Fruit fly (Drosophila melanogaster): ENCODE data around the gene ben.

The ben gene

DNA sequence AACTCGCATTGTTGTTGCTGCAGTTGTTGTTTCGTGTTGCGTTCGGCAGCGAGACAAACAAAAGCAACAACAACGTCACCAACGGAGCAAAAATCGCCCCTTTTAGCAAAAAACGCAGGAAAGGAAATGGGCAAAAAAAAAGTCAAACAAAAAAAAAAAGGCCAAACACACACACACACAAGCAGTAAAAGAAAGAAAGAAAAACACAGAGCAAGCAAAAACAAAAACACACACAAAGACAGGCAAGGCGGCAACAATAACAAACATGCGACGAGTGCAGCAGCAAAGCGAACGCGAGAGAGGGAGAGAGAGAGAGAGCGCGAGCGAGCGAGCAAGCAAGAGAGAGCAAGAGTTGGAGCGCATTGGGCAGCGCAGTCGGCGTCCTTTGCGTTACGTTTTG, 41.9 kb downstream of the ben start:
- TF ChIP-seq Dll (optimal IDR thresholded peaks at IDR 0.05) = peak; percentile 80
- TF ChIP-seq psq (optimal IDR thresholded peaks at IDR 0.05) = no peak
- TF ChIP-seq usp (GFP tag; optimal IDR thresholded peaks at IDR 0.05) = no peak

All from whole organism.